Worm (Caenorhabditis elegans): ENCODE results near the gene C01G5.25.
"Not testable (repeated sequence)": the region's sequence is repeated elsewhere in the genome, so short reads cannot be mapped to it uniquely, and the experiment has no call there.

C01G5.25 gene

DNA sequence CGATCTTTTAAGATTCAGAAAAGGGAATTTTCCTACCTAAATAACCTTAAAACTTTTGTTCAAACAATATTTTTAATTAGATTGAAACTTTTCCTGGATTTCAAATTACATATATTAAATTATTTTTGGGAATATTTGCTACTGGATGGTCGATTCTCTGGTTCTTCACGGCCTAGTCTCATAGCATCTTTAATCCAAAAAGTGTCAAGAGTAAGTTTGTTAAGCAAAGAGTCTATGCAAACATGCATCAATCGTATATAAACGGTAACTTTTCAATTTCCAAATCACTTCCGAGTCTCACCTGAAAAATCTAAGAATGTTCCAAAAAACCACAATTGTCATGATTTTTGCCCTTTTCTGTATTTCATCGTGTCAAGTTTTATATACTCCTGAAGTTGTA, 56.4 kb downstream of the C01G5.25 start, which contains the start of gene nspb-4:
nspb-4 (plus strand) TSS at position 301 of the 400 bp plus-strand sequence.
- not testable (repeated sequence) for TF ChIP-seq nhr-6 (tag; optimal IDR thresholded peaks at IDR 0.05); lin-39 (tag; optimal IDR thresholded peaks at IDR 0.05); unc-62 (GFP tag; optimal IDR thresholded peaks at IDR 0.05 in 1 of 2); unc-62 (tag; optimal IDR thresholded peaks at IDR 0.05)

Data from whole organism, L4 larva.